Fruit fly (Drosophila melanogaster) whole organism, embryonic: ENCODE data around the gene Atg5.

Source experiments
- CG12659 ChIP-seq: fragments of 200-800 bp; sonication (Bioruptor generic); optimal IDR thresholded peaks from 3 replicates; lab custom pipeline; 2017; ENCODE audit warnings: mild to moderate bottlenecking, missing biosample characterization, missing genetic modification reagents, missing genetic modification characterization
- CG16863 ChIP-seq: fragments of 200-800 bp; sonication (Bioruptor generic); optimal IDR thresholded peaks from 3 replicates; lab custom pipeline; 2016; ENCODE audit warnings: missing biosample characterization, missing genetic modification characterization
- MTF-1 ChIP-seq: fragments of 200-800 bp; sonication (Bioruptor generic); optimal IDR thresholded peaks from 2 replicates; lab custom pipeline; 2018; ENCODE audit warnings: missing biosample characterization, mild to moderate bottlenecking, missing genetic modification characterization, borderline replicate concordance

dm6 chrX:7302329-7302728, 21.2 kb downstream of the Atg5 start:
- TF ChIP-seq CG16863 (GFP tag; lab: Kevin White, UChicago) (no peak), MTF-1 (GFP tag; lab: Kevin White, UChicago) (no peak), CG12659 (GFP tag; lab: Kevin White, UChicago) (no peak)
